Worm (Caenorhabditis elegans) whole organism, early embryonic: ENCODE measurements around the gene ears-2.

Experiments used
- ets-7 ChIP-seq: sonication (generic microtip); optimal IDR thresholded peaks from 2 replicates; lab custom pipeline; 2016; ENCODE audit warnings: missing genotype, missing genetic modification characterization, missing compliant biosample characterization
- flt-1 ChIP-seq: fragments of 200-800 bp; sonication (Bioruptor generic); IDR thresholded peaks from 2 replicates; pipeline ENCODE4 v1.3.6; 2022; ENCODE audit warnings: missing genetic modification characterization, missing compliant biosample characterization
- hnd-1 ChIP-seq: sonication (generic microtip); optimal IDR thresholded peaks from 2 replicates; lab custom pipeline; 2016; ENCODE audit warnings: missing genetic modification characterization, missing compliant biosample characterization

ce11 chrIV:378838-379237 lies 11.4 kb downstream of the ears-2 start:
- TF ChIP-seq flt-1 (no peak), ets-7 (no peak), hnd-1 (tag; lab: Kevin White, UChicago) (no peak)
